Worm (Caenorhabditis elegans) whole organism, L1 larva: Measurements from ENCODE around the gene F09G8.7.

Source experiments
- C16A3.4 ChIP-seq: fragments of 150-350 bp; optimal IDR thresholded peaks from 2 replicates; lab custom pipeline; 2014; ENCODE audit warnings: missing biosample characterization, missing genetic modification characterization
- ceh-63 ChIP-seq: fragments of 200-800 bp; sonication (Bioruptor generic); optimal IDR thresholded peaks from 2 replicates; lab custom pipeline; 2018; ENCODE audit warnings: mild to moderate bottlenecking, missing genetic modification characterization, missing compliant biosample characterization
- jun-1 ChIP-seq: fragments of 150-350 bp; optimal IDR thresholded peaks from 2 replicates; lab custom pipeline; 2014; ENCODE audit warnings: missing biosample characterization, missing genetic modification reagents, missing genetic modification characterization
- nhr-20 ChIP-seq: sonication (generic microtip); optimal IDR thresholded peaks from 2 replicates; lab custom pipeline; 2016; ENCODE audit warnings: mild to moderate bottlenecking, missing genetic modification characterization, missing compliant biosample characterization

F09G8.7 gene

DNA sequence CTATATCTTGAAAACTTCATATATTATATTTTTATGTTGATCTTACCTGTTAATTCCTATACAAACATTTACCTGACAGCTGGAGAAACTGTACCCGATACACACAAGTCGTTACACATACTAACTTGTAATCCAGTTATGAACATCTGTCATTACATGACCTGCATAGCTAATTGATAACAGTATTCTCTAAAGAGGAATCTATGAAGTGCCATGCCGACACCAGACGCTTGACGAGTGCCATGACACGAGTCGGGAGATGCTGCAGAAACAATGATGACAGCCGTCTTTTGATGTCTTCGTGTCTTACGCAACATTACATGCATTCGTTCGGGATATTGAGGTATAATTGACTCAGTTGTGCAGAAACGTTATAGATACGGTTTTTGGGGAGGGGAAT is 48.1 kb downstream of the F09G8.7 start (continued):
- no peak for TF ChIP-seq jun-1 (tag; lab: Kevin White, UChicago)
- TF ChIP-seq ceh-63 (GFP tag; lab: Kevin White, UChicago), result no peak
- TF ChIP-seq C16A3.4, result no peak
- no peak for TF ChIP-seq nhr-20 (tag; lab: Kevin White, UChicago)
